Worm (Caenorhabditis elegans) whole organism, mixed stage, embryonic: ENCODE data around the gene htrl-1.

Source experiments
- blmp-1 ChIP-seq: fragments of 150-350 bp; optimal IDR thresholded peaks from 2 replicates; lab custom pipeline; 2014; ENCODE audit warnings: missing biosample characterization, missing genetic modification characterization
- drap-1 ChIP-seq: fragments of 200-800 bp; sonication (Bioruptor generic); optimal IDR thresholded peaks from 3 replicates; lab custom pipeline; 2018; ENCODE audit warnings: mild to moderate bottlenecking, missing genetic modification characterization, missing compliant biosample characterization
- elt-3 ChIP-seq: fragments of 150-350 bp; optimal IDR thresholded peaks from 2 replicates; lab custom pipeline; 2014; ENCODE audit warnings: missing biosample characterization, missing genetic modification characterization
- lin-13 ChIP-seq: fragments of 150-350 bp; optimal IDR thresholded peaks from 2 replicates; lab custom pipeline; 2014; ENCODE audit warnings: missing biosample characterization, missing genetic modification characterization
- mab-5 ChIP-seq: fragments of 150-350 bp; optimal IDR thresholded peaks from 2 replicates; lab custom pipeline; 2014; ENCODE audit warnings: missing biosample characterization, missing genetic modification characterization
- nhr-12 ChIP-seq: fragments of 150-350 bp; optimal IDR thresholded peaks from 2 replicates; lab custom pipeline; 2014; ENCODE audit warnings: missing biosample characterization, missing genetic modification characterization
- nhr-2 ChIP-seq: fragments of 150-350 bp; optimal IDR thresholded peaks from 2 replicates; lab custom pipeline; 2014; ENCODE audit warnings: missing biosample characterization, missing genetic modification characterization
- nhr-237 ChIP-seq: fragments of 150-350 bp; optimal IDR thresholded peaks from 2 replicates; lab custom pipeline; 2014; ENCODE audit warnings: missing biosample characterization, missing genetic modification characterization
- pha-4 ChIP-seq: fragments of 150-350 bp; optimal IDR thresholded peaks from 2 replicates; lab custom pipeline; 2018; ENCODE audit warnings: missing biosample characterization, missing genetic modification reagents, missing genetic modification characterization
- sem-2 ChIP-seq: fragments of 200-800 bp; sonication (Bioruptor generic); optimal IDR thresholded peaks from 2 replicates; lab custom pipeline; 2018; ENCODE audit warnings: mild to moderate bottlenecking, missing genetic modification characterization, missing compliant biosample characterization
- snpc-4 ChIP-seq: fragments of 150-350 bp; optimal IDR thresholded peaks from 2 replicates; lab custom pipeline; 2014; ENCODE audit warnings: missing biosample characterization, missing genetic modification characterization
- unc-62 ChIP-seq: fragments of 150-350 bp; optimal IDR thresholded peaks from 2 replicates; lab custom pipeline; 2014; ENCODE audit warnings: missing biosample characterization, missing genetic modification reagents, missing genetic modification characterization
- zip-8 ChIP-seq: fragments of 150-350 bp; optimal IDR thresholded peaks from 2 replicates; lab custom pipeline; 2014; ENCODE audit warnings: missing biosample characterization, missing genetic modification characterization
- ztf-11 ChIP-seq: fragments of 150-350 bp; optimal IDR thresholded peaks from 2 replicates; lab custom pipeline; 2014; ENCODE audit warnings: missing biosample characterization, missing genetic modification characterization

DNA sequence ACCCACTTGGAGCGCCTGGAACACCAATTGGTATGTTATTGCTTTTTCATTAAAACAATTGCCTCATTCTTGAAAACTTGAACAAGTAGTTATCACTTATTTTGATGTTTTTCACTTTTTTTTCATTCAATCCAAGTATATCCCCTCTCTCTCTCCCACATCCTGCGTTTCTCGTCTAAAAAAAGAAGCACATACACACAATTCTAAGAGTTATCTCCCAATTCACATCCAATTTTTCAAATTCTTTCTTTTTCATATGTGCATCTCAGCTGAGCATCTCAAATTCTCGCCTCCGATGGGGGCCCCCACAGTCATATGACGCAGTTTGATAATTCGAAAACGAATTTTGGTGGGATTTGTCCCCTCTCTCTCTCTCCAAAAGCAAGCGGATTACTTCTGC, 40.5 kb upstream of the htrl-1 start:
- TF ChIP-seq nhr-12 (tag; lab: Kevin White, UChicago) (no peak), lin-13 (tag; lab: Kevin White, UChicago) (no peak), drap-1 (GFP tag; lab: Kevin White, UChicago) (no peak), zip-8 (no peak), nhr-237 (tag; lab: Kevin White, UChicago) (no peak), mab-5 (no peak), pha-4 (no peak), ztf-11 (no peak), sem-2 (GFP tag; lab: Kevin White, UChicago) (no peak), nhr-2 (tag; lab: Kevin White, UChicago) (no peak), blmp-1 (tag; lab: Kevin White, UChicago) (no peak), elt-3 (tag; lab: Kevin White, UChicago) (no peak), snpc-4 (tag; lab: Kevin White, UChicago) (no peak), unc-62 (no peak)
